Worm (Caenorhabditis elegans) whole organism, L1 larva: ENCODE results near the gene C54D10.10.

Experiments
- blmp-1 ChIP-seq: fragments of 150-350 bp; optimal IDR thresholded peaks from 2 replicates; lab custom pipeline; 2014; ENCODE audit warnings: missing biosample characterization, missing genetic modification characterization
- fos-1 ChIP-seq: fragments of 150-350 bp; optimal IDR thresholded peaks from 2 replicates; lab custom pipeline; 2014; ENCODE audit warnings: missing biosample characterization, missing genetic modification characterization
- nhr-237 ChIP-seq: fragments of 150-350 bp; optimal IDR thresholded peaks from 2 replicates; lab custom pipeline; 2014; ENCODE audit warnings: missing biosample characterization, missing genetic modification characterization

- TF ChIP-seq fos-1 (tag; lab: Kevin White, UChicago), result no peak
- no peak for TF ChIP-seq blmp-1 (tag; lab: Kevin White, UChicago)
- no peak for TF ChIP-seq nhr-237
Measured at ce11 chrV:12470324-12470723, 20.5 kb upstream of the C54D10.10 start.
